Fruit fly (Drosophila melanogaster) whole organism, adult: ENCODE measurements around the gene CG45075.

ENCODE experiments used
- CG14711 ChIP-seq: fragments of 200-800 bp; sonication (Bioruptor generic); optimal IDR thresholded peaks from 2 replicates; lab custom pipeline; 2018; ENCODE audit warnings: missing biosample characterization, mild to moderate bottlenecking, missing genetic modification characterization, moderate library complexity
- CG5204 ChIP-seq: fragments of 200-800 bp; sonication (Bioruptor generic); optimal IDR thresholded peaks from 2 replicates; lab custom pipeline; 2016; ENCODE audit warnings: missing biosample characterization, missing genetic modification characterization
- pad ChIP-seq: fragments of 200-800 bp; sonication (Bioruptor generic); optimal IDR thresholded peaks from 3 replicates; lab custom pipeline; 2017; ENCODE audit warnings: missing biosample characterization, missing genetic modification characterization, mild to moderate bottlenecking, moderate library complexity, missing genetic modification reagents

dm6 chr2L:6082157-6082645, 9.0 kb upstream of the CG45075 start, which contains the start of gene Kr-h1:
- TF ChIP-seq CG5204 (GFP tag; lab: Kevin White, UChicago) (no peak), CG14711 (peak; percentile 21), pad (GFP tag; lab: Kevin White, UChicago) (no peak)
